Fruit fly (Drosophila melanogaster) whole organism, embryonic: ENCODE data around the gene CG11562.

Experiments used
- Adf1 ChIP-seq: fragments of 200-800 bp; sonication (Bioruptor generic); IDR thresholded peaks from 2 replicates; pipeline ENCODE4 v1.3.6; 2022; ENCODE audit warnings: missing biosample characterization, missing genetic modification characterization
- Aef1 ChIP-seq: fragments of 200-800 bp; sonication (Bioruptor generic); IDR thresholded peaks from 3 replicates; pipeline ENCODE4 v1.3.6; 2022; ENCODE audit warnings: missing biosample characterization, missing genetic modification characterization
- Bgb ChIP-seq: fragments of 200-800 bp; sonication (Bioruptor generic); IDR thresholded peaks from 2 replicates; pipeline ENCODE4 v1.3.6; 2022; ENCODE audit warnings: missing biosample characterization, missing genetic modification characterization; ENCODE audit not compliant: partially characterized antibody
- CG11093 ChIP-seq: fragments of 200-800 bp; sonication (Bioruptor generic); IDR thresholded peaks from 3 replicates; pipeline ENCODE4 v1.3.6; 2022; ENCODE audit warnings: missing biosample characterization, missing genetic modification characterization
- CG12236 ChIP-seq: fragments of 200-800 bp; sonication (Bioruptor generic); optimal IDR thresholded peaks from 2 replicates; lab custom pipeline; 2016; ENCODE audit warnings: missing biosample characterization, missing genetic modification characterization
- CG13894 ChIP-seq: fragments of 200-800 bp; sonication (Bioruptor generic); optimal IDR thresholded peaks from 3 replicates; lab custom pipeline; 2018; ENCODE audit warnings: missing biosample characterization, mild to moderate bottlenecking, missing genetic modification characterization, moderate library complexity
- CG15514 ChIP-seq: fragments of 200-800 bp; sonication (Bioruptor generic); optimal IDR thresholded peaks from 3 replicates; lab custom pipeline; 2017; ENCODE audit warnings: missing biosample characterization, missing genetic modification characterization, mild to moderate bottlenecking, moderate library complexity, missing genetic modification reagents
- CG15696 ChIP-seq: fragments of 200-800 bp; sonication (Bioruptor generic); optimal IDR thresholded peaks from 2 replicates; lab custom pipeline; 2019; ENCODE audit warnings: missing biosample characterization, mild to moderate bottlenecking, missing genetic modification characterization, moderate library complexity
- CG16779 ChIP-seq: fragments of 200-800 bp; sonication (Bioruptor generic); IDR thresholded peaks from 2 replicates; pipeline ENCODE4 v1.3.6; 2022; ENCODE audit warnings: missing biosample characterization, missing genetic modification characterization
- CG16813 ChIP-seq: fragments of 200-800 bp; sonication (Bioruptor generic); IDR thresholded peaks from 3 replicates; pipeline ENCODE4 v1.3.6; 2022; ENCODE audit warnings: missing biosample characterization, missing genetic modification characterization; ENCODE audit not compliant: partially characterized antibody
- CG18599 ChIP-seq: fragments of 200-800 bp; sonication (Bioruptor generic); optimal IDR thresholded peaks from 3 replicates; lab custom pipeline; 2017; ENCODE audit warnings: missing biosample characterization, missing genetic modification characterization, mild to moderate bottlenecking, moderate library complexity, missing genetic modification reagents
- CG34376 ChIP-seq: fragments of 200-800 bp; sonication (Bioruptor generic); optimal IDR thresholded peaks from 2 replicates; lab custom pipeline; 2018; ENCODE audit warnings: missing biosample characterization, mild to moderate bottlenecking, missing genetic modification characterization
- CG5245 ChIP-seq: fragments of 200-800 bp; sonication (Bioruptor generic); optimal IDR thresholded peaks from 3 replicates; lab custom pipeline; 2016; ENCODE audit warnings: missing biosample characterization, missing genetic modification characterization
- CG6175 ChIP-seq: fragments of 200-800 bp; sonication (Bioruptor generic); IDR thresholded peaks from 3 replicates; pipeline ENCODE4 v1.3.6; 2022; ENCODE audit warnings: missing biosample characterization, missing genetic modification characterization
- CG7271 ChIP-seq: fragments of 200-800 bp; sonication (Bioruptor generic); optimal IDR thresholded peaks from 2 replicates; lab custom pipeline; 2018; ENCODE audit warnings: missing biosample characterization, mild to moderate bottlenecking, missing genetic modification characterization, moderate library complexity
- CG8765 ChIP-seq: fragments of 200-800 bp; sonication (Bioruptor generic); IDR thresholded peaks from 2 replicates; pipeline ENCODE4 v1.3.6; 2022; ENCODE audit warnings: missing biosample characterization, missing genetic modification characterization
- CG8944 ChIP-seq: fragments of 200-800 bp; sonication (Bioruptor generic); optimal IDR thresholded peaks from 3 replicates; lab custom pipeline; 2016; ENCODE audit warnings: missing biosample characterization, missing genetic modification characterization
- CG9437 ChIP-seq: fragments of 200-800 bp; sonication (Bioruptor generic); optimal IDR thresholded peaks from 2 replicates; lab custom pipeline; 2018; ENCODE audit warnings: missing biosample characterization, mild to moderate bottlenecking, missing genetic modification characterization
- CoRest ChIP-seq: fragments of 200-800 bp; sonication (Bioruptor generic); optimal IDR thresholded peaks from 3 replicates; lab custom pipeline; 2018; ENCODE audit warnings: missing biosample characterization, mild to moderate bottlenecking, missing genetic modification characterization, moderate library complexity
- Dad ChIP-seq: fragments of 200-800 bp; sonication (Bioruptor generic); optimal IDR thresholded peaks from 3 replicates; lab custom pipeline; 2016; ENCODE audit warnings: missing biosample characterization, missing genetic modification characterization
- Dbx ChIP-seq: fragments of 200-800 bp; sonication (Bioruptor generic); IDR thresholded peaks from 3 replicates; pipeline ENCODE4 v1.3.6; 2022; ENCODE audit warnings: missing biosample characterization, missing genetic modification characterization
- Deaf1 ChIP-seq: fragments of 200-800 bp; optimal IDR thresholded peaks from 3 replicates; lab custom pipeline; 2019; ENCODE audit warnings: missing biosample characterization, mild to moderate bottlenecking, missing genetic modification characterization, moderate library complexity
- ERR ChIP-seq: fragments of 200-800 bp; sonication (Bioruptor generic); optimal IDR thresholded peaks from 2 replicates; lab custom pipeline; 2016; ENCODE audit warnings: missing biosample characterization, missing genetic modification characterization
- Gug ChIP-seq: fragments of 200-800 bp; sonication (Bioruptor generic); IDR thresholded peaks from 4 replicates; pipeline ENCODE4 v1.3.6; 2022; ENCODE audit warnings: missing biosample characterization, missing genetic modification characterization
- Jarid2 ChIP-seq: fragments of 200-800 bp; sonication (Bioruptor generic); optimal IDR thresholded peaks from 3 replicates; lab custom pipeline; 2017; ENCODE audit warnings: mild to moderate bottlenecking, missing biosample characterization, missing genetic modification reagents, missing genetic modification characterization
- Med ChIP-seq: fragments of 200-800 bp; sonication (Bioruptor generic); peaks from one replicate; lab custom pipeline; 2016; ENCODE audit warnings: missing biosample characterization, missing genetic modification characterization, mild to moderate bottlenecking, inconsistent platforms, moderate library complexity
- PHDP ChIP-seq: fragments of 200-800 bp; sonication (Bioruptor generic); optimal IDR thresholded peaks from 3 replicates; lab custom pipeline; 2018; ENCODE audit warnings: missing biosample characterization, mild to moderate bottlenecking, missing genetic modification characterization, moderate library complexity
- Scr ChIP-seq: fragments of 200-800 bp; sonication (Bioruptor generic); IDR thresholded peaks from 2 replicates; pipeline ENCODE4 v1.3.6; 2022; ENCODE audit warnings: missing biosample characterization, missing genetic modification characterization; ENCODE audit not compliant: partially characterized antibody
- Xbp1 ChIP-seq: fragments of 200-800 bp; sonication (Bioruptor generic); optimal IDR thresholded peaks from 3 replicates; lab custom pipeline; 2016; ENCODE audit warnings: missing biosample characterization, mild to moderate bottlenecking, missing genetic modification characterization
- ab ChIP-seq: fragments of 200-800 bp; sonication (Bioruptor generic); optimal IDR thresholded peaks from 2 replicates; lab custom pipeline; 2016; ENCODE audit warnings: missing biosample characterization, missing genetic modification characterization
- chinmo ChIP-seq: fragments of 200-800 bp; sonication (Bioruptor generic); IDR thresholded peaks from 4 replicates; pipeline ENCODE4 v1.3.6; 2022; ENCODE audit warnings: missing biosample characterization, missing genetic modification characterization; ENCODE audit not compliant: partially characterized antibody
- crol ChIP-seq: fragments of 200-800 bp; sonication (Bioruptor generic); IDR thresholded peaks from 2 replicates; pipeline ENCODE4 v1.3.6; 2022; ENCODE audit warnings: missing biosample characterization, missing genetic modification characterization
- emc ChIP-seq: fragments of 200-800 bp; sonication (Bioruptor generic); optimal IDR thresholded peaks from 2 replicates; lab custom pipeline; 2016; ENCODE audit warnings: missing biosample characterization, missing genetic modification characterization
- en ChIP-seq: fragments of 200-800 bp; sonication (Bioruptor generic); optimal IDR thresholded peaks from 2 replicates; lab custom pipeline; 2016; ENCODE audit warnings: missing biosample characterization, missing genetic modification characterization
- esg ChIP-seq: fragments of 200-800 bp; sonication (Bioruptor generic); conservative IDR thresholded peaks from 2 replicates; pipeline ENCODE4 v1.3.6; 2022; ENCODE audit warnings: missing biosample characterization, missing genetic modification characterization
- mam ChIP-seq: fragments of 200-800 bp; sonication (Bioruptor generic); optimal IDR thresholded peaks from 3 replicates; lab custom pipeline; 2016; ENCODE audit warnings: missing biosample characterization, missing genetic modification characterization
- odd ChIP-seq: fragments of 200-800 bp; sonication (Bioruptor generic); optimal IDR thresholded peaks from 2 replicates; lab custom pipeline; 2017; ENCODE audit warnings: missing biosample characterization, mild to moderate bottlenecking, missing genetic modification characterization
- otp ChIP-seq: fragments of 200-800 bp; sonication (Bioruptor generic); IDR thresholded peaks from 3 replicates; pipeline ENCODE4, ENCODE4 v1.3.6; 2022; ENCODE audit warnings: missing biosample characterization, missing genetic modification characterization
- pan ChIP-seq, 4 experiments: fragments of >200 bp in 3 of 4; fragments of 200-800 bp in 1 of 4; sonication (Bioruptor generic) in 1 of 4; optimal IDR thresholded peaks in 3 of 4; IDR thresholded peaks in 1 of 4; 2 replicates each; pipeline versions ENCODE4 v1.3.6 to Lab custom; 2017 to 2022; ENCODE audit warnings: missing biosample characterization in 2 of 4, missing genetic modification characterization in 2 of 4, mixed read lengths in 1 of 4
- peb ChIP-seq: fragments of 200-800 bp; sonication (Bioruptor generic); IDR thresholded peaks from 2 replicates; pipeline ENCODE4 v1.3.6; 2022; ENCODE audit warnings: missing biosample characterization, missing genetic modification characterization
- run ChIP-seq: fragments of 200-800 bp; sonication (Bioruptor generic); optimal IDR thresholded peaks from 3 replicates; lab custom pipeline; 2018; ENCODE audit warnings: missing biosample characterization, mild to moderate bottlenecking, missing genetic modification characterization
- sd ChIP-seq: fragments of 200-800 bp; sonication (Bioruptor generic); optimal IDR thresholded peaks from 3 replicates; lab custom pipeline; 2018; ENCODE audit warnings: missing biosample characterization, mild to moderate bottlenecking, missing genetic modification characterization, moderate library complexity
- shn ChIP-seq: fragments of 200-800 bp; sonication (Bioruptor generic); optimal IDR thresholded peaks from 3 replicates; lab custom pipeline; 2016; ENCODE audit warnings: missing biosample characterization, missing genetic modification characterization
- sug ChIP-seq: fragments of 200-800 bp; optimal IDR thresholded peaks from 2 replicates; lab custom pipeline; 2019; ENCODE audit warnings: missing biosample characterization, mild to moderate bottlenecking, missing genetic modification characterization, moderate library complexity
- tll ChIP-seq, 2 experiments: fragments of 200-800 bp in 1 of 2; fragments of >200 bp in 1 of 2; sonication (Bioruptor generic) in 1 of 2; optimal IDR thresholded peaks; 2 replicates each; lab custom pipeline; 2017 to 2019; ENCODE audit warnings: missing biosample characterization in 2 of 2, missing genetic modification characterization in 2 of 2, mild to moderate bottlenecking in 1 of 2, moderate library complexity in 1 of 2
- toy ChIP-seq: fragments of 200-800 bp; sonication (Bioruptor generic); IDR thresholded peaks from 2 replicates; pipeline ENCODE4 v1.3.6; 2022; ENCODE audit warnings: missing biosample characterization, missing genetic modification characterization
- vvl ChIP-seq: fragments of 200-800 bp; sonication (Bioruptor generic); IDR thresholded peaks from 2 replicates; pipeline ENCODE4 v1.3.6; 2022; ENCODE audit warnings: missing biosample characterization, missing genetic modification characterization
- zen2 ChIP-seq: fragments of 200-800 bp; sonication (Bioruptor generic); IDR thresholded peaks from 3 replicates; pipeline ENCODE4 v1.3.6; 2022; ENCODE audit warnings: missing biosample characterization, missing genetic modification characterization; ENCODE audit not compliant: partially characterized antibody
- zfh2 ChIP-seq: fragments of 200-800 bp; sonication (Bioruptor generic); optimal IDR thresholded peaks from 2 replicates; lab custom pipeline; 2016; ENCODE audit warnings: missing biosample characterization, missing genetic modification characterization

Gene CG11562

DNA sequence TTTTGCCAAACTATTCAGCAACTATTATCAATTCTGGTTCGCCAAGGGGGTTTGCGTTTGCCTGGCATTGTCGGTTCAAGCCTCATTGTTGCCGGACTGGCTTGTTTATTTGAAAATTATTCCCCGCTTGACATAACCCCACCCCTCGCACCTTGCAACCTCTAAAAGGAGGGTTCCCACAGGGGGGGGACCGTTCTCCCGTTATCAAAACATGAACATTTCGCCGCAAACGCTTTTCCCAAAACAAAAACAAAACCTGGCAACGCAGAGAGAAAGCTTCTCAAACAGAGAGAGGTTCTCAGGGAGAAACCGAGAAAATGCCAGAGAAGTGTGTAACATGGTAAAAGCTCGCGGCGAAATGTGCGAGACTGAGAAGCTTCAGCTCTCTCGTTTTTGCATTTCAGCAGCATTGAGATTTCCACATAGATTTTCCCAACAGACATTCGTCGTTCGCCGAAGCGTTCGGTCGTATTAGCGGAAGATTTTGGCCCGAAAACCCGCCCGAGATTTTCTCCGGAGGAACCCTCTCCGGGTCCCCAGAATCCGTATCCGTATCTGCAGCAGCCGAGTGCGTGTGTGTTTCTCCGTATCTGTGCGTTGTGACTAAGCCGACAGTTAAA, 17.7 kb downstream of the CG11562 start:
- TF ChIP-seq ERR (GFP tag; lab: Kevin White, UChicago) (no peak), sd (peak; percentile 33), ab (no peak), tll (GFP tag; optimal IDR thresholded peaks at IDR 0.05; lab: Kevin White, UChicago) (no peak), Jarid2 (GFP tag; lab: Kevin White, UChicago) (peak; percentile 71), crol (GFP tag; lab: Robert Waterston, UW) (peak; percentile 91), CG6175 (GFP tag; lab: Robert Waterston, UW) (no peak), CG18599 (GFP tag; lab: Kevin White, UChicago) (peak; percentile 35), CG11093 (GFP tag; lab: Robert Waterston, UW) (no peak), otp (GFP tag; lab: Robert Waterston, UW) (peak; percentile 18; the same call in 1 of the 3 replicates), Xbp1 (no peak), CG13894 (tag; lab: Kevin White, UChicago) (peak; percentile 57), CG9437 (GFP tag; lab: Kevin White, UChicago) (no peak), Adf1 (GFP tag; lab: Robert Waterston, UW) (peak; percentile 23; the same call in 1 of the 2 replicates), pan (optimal IDR thresholded peaks at IDR 0.05; lab: Kevin White, UChicago) (no peak), pan (GFP tag; optimal IDR thresholded peaks at IDR 0.05 in 1 of 2, IDR thresholded peaks at IDR 0.05 in 1 of 2) (no peak), zfh2 (GFP tag; lab: Kevin White, UChicago) (peak; percentile 3), Gug (GFP tag; lab: Robert Waterston, UW) (no peak), shn (no peak), CG34376 (GFP tag; lab: Kevin White, UChicago) (peak; percentile 39), CG16813 (GFP tag; lab: Robert Waterston, UW) (no peak), CG12236 (GFP tag; lab: Kevin White, UChicago) (no peak), esg (no peak), CoRest (tag; lab: Kevin White, UChicago) (no peak), run (tag; lab: Kevin White, UChicago) (no peak), CG15696 (tag; lab: Kevin White, UChicago) (no peak), Bgb (0 out of 2 replicates have a peak, but pooled peaks have one; percentile 26), CG8765 (no peak), vvl (GFP tag; lab: Robert Waterston, UW) (no peak; the same call in 1 of the 2 replicates), CG8944 (GFP tag; lab: Kevin White, UChicago) (no peak), emc (no peak), CG15514 (GFP tag; lab: Kevin White, UChicago) (peak; percentile 22), odd (no peak), Aef1 (GFP tag; lab: Robert Waterston, UW) (peak; percentile 42; the same call in 1 of the 3 replicates), CG7271 (tag; lab: Kevin White, UChicago) (no peak), toy (GFP tag; lab: Robert Waterston, UW) (no peak), Dad (GFP tag; lab: Kevin White, UChicago) (no peak), en (GFP tag; lab: Kevin White, UChicago) (no peak), Med (peak; percentile 46), zen2 (0 out of 3 replicates have a peak, but pooled peaks have one; percentile 26), Scr (GFP tag; lab: Robert Waterston, UW) (no peak), PHDP (tag; lab: Kevin White, UChicago) (no peak), Dbx (GFP tag; lab: Robert Waterston, UW) (0 out of 3 replicates have a peak, but pooled peaks have one; percentile 37), peb (GFP tag; lab: Robert Waterston, UW) (no peak), mam (GFP tag; lab: Kevin White, UChicago) (no peak), Deaf1 (tag; lab: Kevin White, UChicago) (peak; percentile 86), chinmo (GFP tag; lab: Robert Waterston, UW) (peak; percentile 64; the same call in 1 of the 4 replicates), sug (tag; lab: Kevin White, UChicago) (peak; percentile 80), CG5245 (GFP tag; lab: Kevin White, UChicago) (no peak), CG16779 (GFP tag; lab: Robert Waterston, UW) (0 out of 2 replicates have a peak, but pooled peaks have one; percentile 22)
